Fruit fly (Drosophila melanogaster): ENCODE results near the gene CG46462.

The CG46462 gene

DNA sequence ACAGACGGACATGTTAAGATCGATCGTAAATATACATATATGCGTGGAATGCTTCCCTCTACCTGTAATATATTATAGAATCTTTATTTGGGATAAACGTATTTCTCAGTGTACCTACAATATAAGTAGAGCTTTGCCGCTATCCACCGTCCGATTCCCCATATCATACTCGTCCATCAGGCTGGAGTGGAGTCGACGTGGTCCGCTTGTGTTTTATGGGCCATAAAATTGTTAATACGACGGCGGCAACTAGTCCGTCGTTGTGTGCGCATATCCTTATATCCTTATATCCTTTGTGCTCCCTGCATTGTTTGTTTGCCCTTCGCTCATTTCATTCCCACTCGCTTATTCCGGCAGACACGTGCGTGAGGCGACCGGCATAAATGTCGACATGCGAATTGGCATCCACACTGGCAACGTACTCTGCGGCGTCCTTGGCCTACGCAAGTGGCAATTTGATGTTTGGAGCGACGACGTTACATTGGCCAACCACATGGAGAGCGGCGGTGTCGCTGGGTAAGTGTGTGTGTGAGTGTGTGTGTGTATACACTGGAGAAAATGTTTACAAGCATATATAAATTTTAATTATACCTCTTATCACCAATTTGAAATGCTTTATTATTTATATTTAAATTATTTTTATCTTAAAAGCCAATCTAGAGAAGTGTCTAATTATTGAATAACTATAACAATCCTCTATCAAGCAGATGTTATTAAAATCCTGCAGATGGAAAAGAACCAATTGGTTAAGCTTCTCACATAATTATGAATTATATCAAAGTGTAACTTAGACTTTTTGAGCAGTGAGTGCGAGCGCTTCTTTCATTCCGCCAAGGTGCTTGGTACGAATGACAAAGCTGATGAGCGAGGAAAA lies 37.5 kb downstream of the CG46462 start:
- TF ChIP-seq cic (GFP tag; optimal IDR thresholded peaks at IDR 0.05), result no peak
- TF ChIP-seq CG1620 (GFP tag; optimal IDR thresholded peaks at IDR 0.05), result no peak
- no peak for TF ChIP-seq toe (GFP tag; optimal IDR thresholded peaks at IDR 0.05)
- TF ChIP-seq CG14711 (tag; optimal IDR thresholded peaks at IDR 0.05), result no peak
- TF ChIP-seq bab1 (GFP tag; optimal IDR thresholded peaks at IDR 0.05), result no peak
- TF ChIP-seq tj (GFP tag; optimal IDR thresholded peaks at IDR 0.05), result no peak
- no peak for TF ChIP-seq CG12768 (GFP tag; optimal IDR thresholded peaks at IDR 0.05)
- TF ChIP-seq ovo (GFP tag; optimal IDR thresholded peaks at IDR 0.05), result no peak

DNA sequence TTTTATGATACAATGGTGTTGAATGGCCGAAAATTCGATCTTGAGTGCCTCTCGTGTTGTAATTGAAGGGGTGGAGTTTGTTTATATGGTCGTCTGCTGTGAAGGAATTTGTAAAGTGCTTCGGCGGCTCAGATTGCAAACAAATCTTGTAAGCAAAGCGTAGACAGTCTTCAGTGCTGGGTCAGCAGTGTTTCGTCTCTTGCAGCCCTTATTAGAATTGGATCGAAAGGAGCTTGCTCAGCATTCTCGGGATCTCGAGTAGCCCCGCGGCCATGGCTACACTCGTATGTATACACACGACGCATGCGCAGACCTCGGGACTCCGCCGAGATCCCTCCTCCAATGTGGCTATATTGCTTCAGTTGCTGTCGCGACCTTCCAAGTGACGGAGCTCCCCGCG lies 46.6 kb downstream of the CG46462 start:
- TF ChIP-seq tj (GFP tag; optimal IDR thresholded peaks at IDR 0.05) (peak; percentile 95), CG5204 (GFP tag; optimal IDR thresholded peaks at IDR 0.05) (no peak)

DNA sequence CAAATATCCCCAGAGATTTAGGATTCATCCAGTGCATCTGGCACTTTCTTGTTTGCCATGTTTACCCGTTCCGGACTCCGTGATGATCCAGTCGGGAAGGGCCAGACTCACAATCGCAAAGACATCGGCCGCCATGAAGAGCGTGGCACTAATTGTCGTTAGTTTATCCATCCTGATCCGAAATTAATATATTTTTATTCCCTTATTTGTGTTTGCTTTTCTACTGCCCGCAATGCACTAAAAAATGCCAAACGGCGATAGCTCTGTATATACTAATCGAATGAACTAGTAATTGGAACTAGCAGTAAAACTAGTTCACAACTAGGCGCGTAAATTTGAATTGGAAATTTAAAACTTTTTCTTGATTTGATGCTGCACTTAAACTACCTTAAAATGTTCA lies 48.1 kb downstream of the CG46462 start, which contains the start of gene CG14182:
Gene CG14182, minus strand, starts transcription at position 221 of the 400 bp plus-strand sequence.
- TF ChIP-seq bab1 (GFP tag; optimal IDR thresholded peaks at IDR 0.05), result peak; percentile 24
- no peak for TF ChIP-seq pad (GFP tag; optimal IDR thresholded peaks at IDR 0.05)

dm6 chr3L:19981385-19981784 lies 49.9 kb downstream of the CG46462 start, which contains the start of gene CG17732:
TSS of gene CG17732 (plus strand) at chr3L:19981685.
- TF ChIP-seq CG5204 (GFP tag; optimal IDR thresholded peaks at IDR 0.05), result no peak
- TF ChIP-seq CG7045 (GFP tag; optimal IDR thresholded peaks at IDR 0.05), result no peak
- no peak for TF ChIP-seq cnc (optimal IDR thresholded peaks at IDR 0.05)
- no peak for TF ChIP-seq CG7101 (tag; optimal IDR thresholded peaks at IDR 0.05)
- TF ChIP-seq CG33017 (tag; optimal IDR thresholded peaks at IDR 0.05), result no peak
- TF ChIP-seq cic (GFP tag; optimal IDR thresholded peaks at IDR 0.05), result no peak
- no peak for TF ChIP-seq bab1 (GFP tag; optimal IDR thresholded peaks at IDR 0.05)
- TF ChIP-seq Hr96 (GFP tag; optimal IDR thresholded peaks at IDR 0.05), result no peak
- TF ChIP-seq CG1620 (GFP tag; optimal IDR thresholded peaks at IDR 0.05), result no peak
- TF ChIP-seq pad (GFP tag; optimal IDR thresholded peaks at IDR 0.05), result no peak
- TF ChIP-seq Crg-1 (GFP tag; optimal IDR thresholded peaks at IDR 0.05), result no peak
- TF ChIP-seq Mnt (GFP tag; optimal IDR thresholded peaks at IDR 0.05), result no peak
- TF ChIP-seq CG12768 (GFP tag; optimal IDR thresholded peaks at IDR 0.05), result no peak
